Fruit fly (Drosophila melanogaster) whole organism, embryonic: ENCODE measurements around the gene sif.

Experiments
- Atf-2 ChIP-seq: fragments of 200-800 bp; sonication (Bioruptor generic); optimal IDR thresholded peaks from 2 replicates; lab custom pipeline; 2016; ENCODE audit warnings: missing biosample characterization, missing genetic modification characterization
- BEAF-32 ChIP-seq: fragments of 200-800 bp; sonication (Bioruptor generic); optimal IDR thresholded peaks from 3 replicates; lab custom pipeline; 2017; ENCODE audit warnings: missing biosample characterization, missing genetic modification characterization, mild to moderate bottlenecking, moderate library complexity, missing genetic modification reagents
- C15 ChIP-seq: fragments of 200-800 bp; sonication (Bioruptor generic); IDR thresholded peaks from 3 replicates; pipeline ENCODE4 v1.3.6; 2022; ENCODE audit warnings: missing biosample characterization, missing genetic modification characterization
- CG10274 ChIP-seq: fragments of 200-800 bp; sonication (Bioruptor generic); optimal IDR thresholded peaks from 3 replicates; lab custom pipeline; 2017; ENCODE audit warnings: missing biosample characterization, mild to moderate bottlenecking, missing genetic modification characterization
- CG11695 ChIP-seq: fragments of 200-800 bp; sonication (Bioruptor generic); IDR thresholded peaks from 3 replicates; pipeline ENCODE4 v1.3.6; 2022; ENCODE audit warnings: missing biosample characterization, missing genetic modification characterization
- CG12942 ChIP-seq: fragments of 200-800 bp; sonication (Bioruptor generic); optimal IDR thresholded peaks from 3 replicates; lab custom pipeline; 2016; ENCODE audit warnings: missing biosample characterization, missing genetic modification characterization
- CG14441 ChIP-seq: fragments of 200-800 bp; sonication (Bioruptor generic); IDR thresholded peaks from 2 replicates; pipeline ENCODE4 v1.3.6; 2022; ENCODE audit warnings: missing biosample characterization, missing genetic modification characterization
- CG15269 ChIP-seq: fragments of 200-800 bp; sonication (Bioruptor generic); optimal IDR thresholded peaks from 2 replicates; lab custom pipeline; 2018; ENCODE audit warnings: missing biosample characterization, mild to moderate bottlenecking, missing genetic modification characterization, moderate library complexity
- CG16813 ChIP-seq: fragments of 200-800 bp; sonication (Bioruptor generic); IDR thresholded peaks from 3 replicates; pipeline ENCODE4 v1.3.6; 2022; ENCODE audit warnings: missing biosample characterization, missing genetic modification characterization; ENCODE audit not compliant: partially characterized antibody
- CG2875 ChIP-seq: fragments of 200-800 bp; sonication (Bioruptor generic); optimal IDR thresholded peaks from 2 replicates; lab custom pipeline; 2017; ENCODE audit warnings: missing biosample characterization, mild to moderate bottlenecking, missing genetic modification characterization, missing genetic modification reagents
- CG30020 ChIP-seq: fragments of 200-800 bp; optimal IDR thresholded peaks from 2 replicates; lab custom pipeline; 2019; ENCODE audit warnings: missing biosample characterization, mild to moderate bottlenecking, missing genetic modification characterization, moderate library complexity
- CG31388 ChIP-seq: fragments of 200-800 bp; sonication (Bioruptor generic); optimal IDR thresholded peaks from 2 replicates; lab custom pipeline; 2016; ENCODE audit warnings: missing biosample characterization, missing genetic modification characterization
- CG34422 ChIP-seq: fragments of 200-800 bp; sonication (Bioruptor generic); IDR thresholded peaks from 3 replicates; pipeline ENCODE4 v1.3.6; 2022; ENCODE audit warnings: missing biosample characterization, missing genetic modification characterization
- CG3847 ChIP-seq: fragments of 200-800 bp; sonication (Bioruptor generic); IDR thresholded peaks from 2 replicates; pipeline ENCODE4 v1.3.6; 2022; ENCODE audit warnings: missing biosample characterization, missing genetic modification characterization
- CG4328 ChIP-seq: fragments of 200-800 bp; sonication (Bioruptor generic); optimal IDR thresholded peaks from 3 replicates; lab custom pipeline; 2017; ENCODE audit warnings: missing biosample characterization, missing genetic modification reagents, missing genetic modification characterization
- CG5953 ChIP-seq: fragments of 200-800 bp; sonication (Bioruptor generic); IDR thresholded peaks from 2 replicates; pipeline ENCODE4 v1.3.6; 2022; ENCODE audit warnings: missing biosample characterization, missing genetic modification characterization
- CG7963 ChIP-seq: fragments of 200-800 bp; sonication (Bioruptor generic); IDR thresholded peaks from 3 replicates; pipeline ENCODE4 v1.3.6; 2022; ENCODE audit warnings: missing biosample characterization, missing genetic modification characterization; ENCODE audit not compliant: partially characterized antibody
- CG9437 ChIP-seq: fragments of 200-800 bp; sonication (Bioruptor generic); optimal IDR thresholded peaks from 2 replicates; lab custom pipeline; 2018; ENCODE audit warnings: missing biosample characterization, mild to moderate bottlenecking, missing genetic modification characterization
- CG9817 ChIP-seq: fragments of 200-800 bp; sonication (Bioruptor generic); optimal IDR thresholded peaks from 2 replicates; lab custom pipeline; 2018; ENCODE audit warnings: missing biosample characterization, mild to moderate bottlenecking, missing genetic modification characterization, moderate library complexity
- Fer1 ChIP-seq: fragments of 200-800 bp; sonication (Bioruptor generic); optimal IDR thresholded peaks from 2 replicates; lab custom pipeline; 2017; ENCODE audit warnings: missing biosample characterization, mild to moderate bottlenecking, missing genetic modification characterization
- H15 ChIP-seq: fragments of 200-800 bp; sonication (Bioruptor generic); IDR thresholded peaks from 3 replicates; pipeline ENCODE4 v1.3.6; 2022; ENCODE audit warnings: missing biosample characterization, missing genetic modification characterization
- HLH54F ChIP-seq: fragments of 200-800 bp; sonication (Bioruptor generic); optimal IDR thresholded peaks from 3 replicates; lab custom pipeline; 2016; ENCODE audit warnings: missing biosample characterization, missing genetic modification characterization
- Hand ChIP-seq: fragments of 200-800 bp; sonication (Bioruptor generic); optimal IDR thresholded peaks from 2 replicates; lab custom pipeline; 2017; ENCODE audit warnings: mild to moderate bottlenecking, missing biosample characterization, missing genetic modification reagents, missing genetic modification characterization
- Nf-YB ChIP-seq: fragments of 200-800 bp; sonication (Bioruptor generic); optimal IDR thresholded peaks from 3 replicates; lab custom pipeline; 2019; ENCODE audit warnings: missing biosample characterization, mild to moderate bottlenecking, missing genetic modification characterization, moderate library complexity
- Opbp ChIP-seq: fragments of 200-800 bp; sonication (Bioruptor generic); IDR thresholded peaks from 3 replicates; pipeline ENCODE4 v1.3.6; 2022; ENCODE audit warnings: missing biosample characterization, missing genetic modification characterization; ENCODE audit not compliant: partially characterized antibody
- Poxn ChIP-seq: fragments of 200-800 bp; sonication (Bioruptor generic); IDR thresholded peaks from 2 replicates; pipeline ENCODE4 v1.3.6; 2022; ENCODE audit warnings: missing biosample characterization, missing genetic modification characterization
- Rfx ChIP-seq: fragments of 200-800 bp; sonication (Bioruptor generic); IDR thresholded peaks from 2 replicates; pipeline ENCODE4 v1.3.6; 2022; ENCODE audit warnings: missing biosample characterization, missing genetic modification characterization
- Ssrp ChIP-seq: fragments of 200-800 bp; sonication (Bioruptor generic); optimal IDR thresholded peaks from 2 replicates; lab custom pipeline; 2018; ENCODE audit warnings: missing biosample characterization, mild to moderate bottlenecking, missing genetic modification characterization, moderate library complexity
- Usf ChIP-seq: fragments of 200-800 bp; sonication (Bioruptor generic); optimal IDR thresholded peaks from 2 replicates; lab custom pipeline; 2017; ENCODE audit warnings: missing genotype, missing biosample characterization, missing genetic modification characterization
- amos ChIP-seq: fragments of 200-800 bp; sonication (Bioruptor generic); IDR thresholded peaks from 2 replicates; pipeline ENCODE4 v1.3.6; 2022; ENCODE audit warnings: missing biosample characterization, missing genetic modification characterization; ENCODE audit not compliant: partially characterized antibody
- ap ChIP-seq: fragments of 200-800 bp; sonication (Bioruptor generic); IDR thresholded peaks from 2 replicates; pipeline ENCODE4 v1.3.6; 2022; ENCODE audit warnings: missing biosample characterization, missing genetic modification characterization
- cas ChIP-seq: fragments of 200-800 bp; sonication (Bioruptor generic); IDR thresholded peaks from 2 replicates; pipeline ENCODE4 v1.3.6; 2022; ENCODE audit warnings: missing biosample characterization, missing genetic modification characterization
- caup ChIP-seq: fragments of 200-800 bp; sonication (Bioruptor generic); optimal IDR thresholded peaks from 3 replicates; lab custom pipeline; 2017; ENCODE audit warnings: missing biosample characterization, mild to moderate bottlenecking, missing genetic modification characterization, moderate library complexity; ENCODE audit not compliant: severe bottlenecking
- dimm ChIP-seq: fragments of 200-800 bp; sonication (Bioruptor generic); IDR thresholded peaks from 2 replicates; pipeline ENCODE4 v1.3.6; 2022; ENCODE audit warnings: missing biosample characterization, missing genetic modification characterization
- eve ChIP-seq, 2 experiments: fragments of >200 bp; optimal IDR thresholded peaks; 2 replicates each; lab custom pipeline; 2017; ENCODE audit warnings: missing biosample characterization in 2 of 2, missing genetic modification characterization in 2 of 2
- ewg ChIP-seq: fragments of 200-800 bp; sonication (Bioruptor generic); optimal IDR thresholded peaks from 3 replicates; lab custom pipeline; 2017; ENCODE audit warnings: mild to moderate bottlenecking, missing biosample characterization, missing genetic modification reagents, missing genetic modification characterization
- eyg ChIP-seq: fragments of 200-800 bp; sonication (Bioruptor generic); optimal IDR thresholded peaks from 3 replicates; lab custom pipeline; 2016; ENCODE audit warnings: missing biosample characterization, missing genetic modification characterization
- gcm2 ChIP-seq: fragments of 200-800 bp; sonication (Bioruptor generic); optimal IDR thresholded peaks from 2 replicates; lab custom pipeline; 2016; ENCODE audit warnings: missing biosample characterization, missing genetic modification characterization
- gfzf ChIP-seq: fragments of 200-800 bp; sonication (Bioruptor generic); optimal IDR thresholded peaks from 2 replicates; lab custom pipeline; 2016; ENCODE audit warnings: missing biosample characterization, mild to moderate bottlenecking, missing genetic modification characterization, moderate library complexity
- grn ChIP-seq: fragments of 200-800 bp; sonication (Bioruptor generic); optimal IDR thresholded peaks from 3 replicates; lab custom pipeline; 2017; ENCODE audit warnings: missing biosample characterization, missing genetic modification characterization
- insv ChIP-seq, 2 experiments: fragments of 200-800 bp; sonication (Bioruptor generic); optimal IDR thresholded peaks; 3 replicates each; lab custom pipeline; 2016 to 2018; ENCODE audit warnings: missing biosample characterization in 2 of 2, missing genetic modification characterization in 2 of 2
- jigr1 ChIP-seq: fragments of 200-800 bp; sonication (Bioruptor generic); IDR thresholded peaks from 3 replicates; pipeline ENCODE4 v1.3.6; 2022; ENCODE audit warnings: missing biosample characterization, missing genetic modification characterization
- lilli ChIP-seq: fragments of 200-800 bp; sonication (Bioruptor generic); optimal IDR thresholded peaks from 3 replicates; lab custom pipeline; 2016; ENCODE audit warnings: missing biosample characterization, missing genetic modification characterization
- lmd ChIP-seq: fragments of 200-800 bp; sonication (Bioruptor generic); IDR thresholded peaks from 2 replicates; pipeline ENCODE4 v1.3.6; 2022; ENCODE audit warnings: missing biosample characterization, missing genetic modification characterization
- luna ChIP-seq: fragments of 200-800 bp; sonication (Bioruptor generic); optimal IDR thresholded peaks from 2 replicates; lab custom pipeline; 2016; ENCODE audit warnings: missing biosample characterization, missing genetic modification characterization
- oc ChIP-seq: fragments of 200-800 bp; sonication (Bioruptor generic); optimal IDR thresholded peaks from 2 replicates; lab custom pipeline; 2018; ENCODE audit warnings: missing biosample characterization, mild to moderate bottlenecking, missing genetic modification characterization, moderate library complexity
- psq ChIP-seq: fragments of 200-800 bp; sonication (Bioruptor generic); optimal IDR thresholded peaks from 2 replicates; lab custom pipeline; 2017; ENCODE audit warnings: missing biosample characterization, missing genetic modification characterization
- pzg ChIP-seq: fragments of 200-800 bp; sonication (Bioruptor generic); optimal IDR thresholded peaks from 3 replicates; lab custom pipeline; 2018; ENCODE audit warnings: missing biosample characterization, mild to moderate bottlenecking, missing genetic modification characterization, moderate library complexity
- repo ChIP-seq: fragments of 200-800 bp; sonication (Bioruptor generic); optimal IDR thresholded peaks from 2 replicates; lab custom pipeline; 2016; ENCODE audit warnings: missing biosample characterization, missing genetic modification characterization
- sna ChIP-seq: fragments of 200-800 bp; sonication (Bioruptor generic); IDR thresholded peaks from 2 replicates; pipeline ENCODE4 v1.3.6; 2022; ENCODE audit warnings: missing biosample characterization, missing genetic modification characterization; ENCODE audit not compliant: partially characterized antibody
- tup ChIP-seq: fragments of 200-800 bp; sonication (Bioruptor generic); optimal IDR thresholded peaks from 2 replicates; lab custom pipeline; 2016; ENCODE audit warnings: missing biosample characterization, mild to moderate bottlenecking, missing genetic modification characterization, moderate library complexity
- tx ChIP-seq: fragments of 200-800 bp; sonication (Bioruptor generic); optimal IDR thresholded peaks from 2 replicates; lab custom pipeline; 2016; ENCODE audit warnings: missing biosample characterization, missing genetic modification characterization

Gene sif

dm6 chr3L:5793967-5794366 is 136.3 kb downstream of the sif start, which contains the start of gene Bre1 (continued):
- TF ChIP-seq CG5953 (GFP tag; lab: Robert Waterston, UW) (no peak), CG7963 (GFP tag; lab: Robert Waterston, UW) (peak; percentile 53; the same call in 1 of the 3 replicates), CG34422 (peak; percentile 33; the same call in 1 of the 3 replicates), Fer1 (peak; percentile 34), CG9817 (no peak), grn (GFP tag; lab: Kevin White, UChicago) (no peak), pzg (GFP tag; lab: Kevin White, UChicago) (peak; percentile 98), tup (GFP tag; lab: Kevin White, UChicago) (no peak), ewg (GFP tag; lab: Kevin White, UChicago) (no peak), CG10274 (GFP tag; lab: Kevin White, UChicago) (no peak), CG2875 (no peak), CG4328 (GFP tag; lab: Kevin White, UChicago) (no peak), sna (GFP tag; lab: Robert Waterston, UW) (peak; percentile 76; the same call in 1 of the 2 replicates), gfzf (GFP tag; lab: Kevin White, UChicago) (peak; percentile 94), CG9437 (GFP tag; lab: Kevin White, UChicago) (no peak), CG31388 (no peak), Ssrp (no peak), ap (GFP tag; lab: Robert Waterston, UW) (no peak), cas (GFP tag; lab: Robert Waterston, UW) (no peak), CG15269 (tag; lab: Kevin White, UChicago) (no peak), eyg (GFP tag; lab: Kevin White, UChicago) (no peak), Poxn (GFP tag; lab: Robert Waterston, UW) (no peak), jigr1 (no peak), insv (GFP tag; optimal IDR thresholded peaks at IDR 0.05; lab: Kevin White, UChicago) (no peak), HLH54F (no peak), Hand (GFP tag; lab: Kevin White, UChicago) (no peak), CG3847 (GFP tag; lab: Robert Waterston, UW) (peak; percentile 44), oc (tag; lab: Kevin White, UChicago) (no peak), caup (no peak), lilli (no peak), CG12942 (GFP tag; lab: Kevin White, UChicago) (no peak), CG11695 (GFP tag; lab: Robert Waterston, UW) (no peak), Rfx (GFP tag; lab: Robert Waterston, UW) (no peak), C15 (GFP tag; lab: Robert Waterston, UW) (no peak), luna (GFP tag; lab: Kevin White, UChicago) (no peak), Opbp (GFP tag; lab: Robert Waterston, UW) (peak; percentile 82), gcm2 (no peak), CG16813 (GFP tag; lab: Robert Waterston, UW) (peak; percentile 77)
- TF ChIP-seq, all 482 proteins: peak for 86

- no peak for TF ChIP-seq Ssrp
- TF ChIP-seq CG14441 (GFP tag; lab: Robert Waterston, UW), result no peak
- no peak for TF ChIP-seq Nf-YB (GFP tag; lab: Kevin White, UChicago)
- peak; percentile 43 for TF ChIP-seq lmd (GFP tag; lab: Robert Waterston, UW)
- TF ChIP-seq tx (GFP tag; lab: Kevin White, UChicago), result no peak
- no peak for TF ChIP-seq Opbp (GFP tag; lab: Robert Waterston, UW)
- TF ChIP-seq dimm, result no peak
- TF ChIP-seq amos (GFP tag; lab: Robert Waterston, UW), result no peak
- TF ChIP-seq CG30020 (tag; lab: Kevin White, UChicago), result no peak
- TF ChIP-seq psq (GFP tag; lab: Kevin White, UChicago), result no peak
- TF ChIP-seq Atf-2 (GFP tag; lab: Kevin White, UChicago), result no peak
- no peak for TF ChIP-seq repo (GFP tag; lab: Kevin White, UChicago)
- TF ChIP-seq H15 (GFP tag; lab: Robert Waterston, UW), result peak; percentile 51; the same call in 1 of the 3 replicates
- no peak for TF ChIP-seq eve (GFP tag; optimal IDR thresholded peaks at IDR 0.05; lab: Kevin White, UChicago)
- no peak for TF ChIP-seq BEAF-32 (GFP tag; lab: Kevin White, UChicago)
- TF ChIP-seq Usf (GFP tag; lab: Kevin White, UChicago), result no peak
Measured at dm6 chr3L:5796493-5796998, 138.8 kb downstream of the sif start, which contains the start of gene Tektin-C. Gene Tektin-C (minus strand): TSS chr3L:5796543.
